Fruit fly (Drosophila melanogaster) whole organism, embryonic: ENCODE measurements around the gene CG8671.
A peak's percentile ranks its signal among the peaks of the same experiment; 100 is the strongest.

Experiments used
- Ada2b ChIP-seq: fragments of 200-800 bp; sonication (Bioruptor generic); IDR thresholded peaks from 2 replicates; pipeline ENCODE4 v1.3.6; 2022; ENCODE audit warnings: missing biosample characterization, missing genetic modification characterization
- B-H2 ChIP-seq: fragments of 200-800 bp; sonication (Bioruptor generic); optimal IDR thresholded peaks from 2 replicates; lab custom pipeline; 2018; ENCODE audit warnings: missing biosample characterization, mild to moderate bottlenecking, missing genetic modification characterization
- C15 ChIP-seq: fragments of 200-800 bp; sonication (Bioruptor generic); IDR thresholded peaks from 3 replicates; pipeline ENCODE4 v1.3.6; 2022; ENCODE audit warnings: missing biosample characterization, missing genetic modification characterization
- CG1024 ChIP-seq: fragments of 200-800 bp; sonication (Bioruptor generic); IDR thresholded peaks from 2 replicates; pipeline ENCODE4 v1.3.6; 2022; ENCODE audit warnings: missing biosample characterization, missing genetic modification characterization
- CG10366 ChIP-seq: fragments of 200-800 bp; sonication (Bioruptor generic); IDR thresholded peaks from 2 replicates; pipeline ENCODE4 v1.3.6; 2022; ENCODE audit warnings: missing biosample characterization, missing genetic modification characterization
- CG11093 ChIP-seq: fragments of 200-800 bp; sonication (Bioruptor generic); IDR thresholded peaks from 3 replicates; pipeline ENCODE4 v1.3.6; 2022; ENCODE audit warnings: missing biosample characterization, missing genetic modification characterization
- CG11398 ChIP-seq: fragments of 200-800 bp; sonication (Bioruptor generic); optimal IDR thresholded peaks from 2 replicates; lab custom pipeline; 2016; ENCODE audit warnings: missing biosample characterization, missing genetic modification characterization
- CG12219 ChIP-seq: fragments of 200-800 bp; sonication (Bioruptor generic); optimal IDR thresholded peaks from 3 replicates; lab custom pipeline; 2018; ENCODE audit warnings: missing biosample characterization, mild to moderate bottlenecking, missing genetic modification characterization
- CG12942 ChIP-seq: fragments of 200-800 bp; sonication (Bioruptor generic); optimal IDR thresholded peaks from 3 replicates; lab custom pipeline; 2016; ENCODE audit warnings: missing biosample characterization, missing genetic modification characterization
- CG13775 ChIP-seq: fragments of 200-800 bp; sonication (Bioruptor generic); optimal IDR thresholded peaks from 3 replicates; lab custom pipeline; 2017; ENCODE audit warnings: missing biosample characterization, mild to moderate bottlenecking, missing genetic modification characterization
- CG14441 ChIP-seq: fragments of 200-800 bp; sonication (Bioruptor generic); IDR thresholded peaks from 2 replicates; pipeline ENCODE4 v1.3.6; 2022; ENCODE audit warnings: missing biosample characterization, missing genetic modification characterization
- CG15073 ChIP-seq: fragments of 200-800 bp; sonication (Bioruptor generic); optimal IDR thresholded peaks from 2 replicates; lab custom pipeline; 2016; ENCODE audit warnings: missing biosample characterization, missing genetic modification characterization
- CG15696 ChIP-seq: fragments of 200-800 bp; sonication (Bioruptor generic); optimal IDR thresholded peaks from 2 replicates; lab custom pipeline; 2019; ENCODE audit warnings: missing biosample characterization, mild to moderate bottlenecking, missing genetic modification characterization, moderate library complexity
- CG17361 ChIP-seq: fragments of 200-800 bp; sonication (Bioruptor generic); IDR thresholded peaks from 3 replicates; pipeline ENCODE4 v1.3.6; 2022; ENCODE audit warnings: missing biosample characterization, missing genetic modification characterization
- CG2116 ChIP-seq: fragments of 200-800 bp; sonication (Bioruptor generic); optimal IDR thresholded peaks from 3 replicates; lab custom pipeline; 2018; ENCODE audit warnings: missing biosample characterization, mild to moderate bottlenecking, missing genetic modification characterization
- CG2875 ChIP-seq: fragments of 200-800 bp; sonication (Bioruptor generic); optimal IDR thresholded peaks from 2 replicates; lab custom pipeline; 2017; ENCODE audit warnings: missing biosample characterization, mild to moderate bottlenecking, missing genetic modification characterization, missing genetic modification reagents
- CG33213 ChIP-seq: fragments of 200-800 bp; sonication (Bioruptor generic); optimal IDR thresholded peaks from 3 replicates; lab custom pipeline; 2016; ENCODE audit warnings: missing biosample characterization, missing genetic modification characterization
- CG34376 ChIP-seq: fragments of 200-800 bp; sonication (Bioruptor generic); optimal IDR thresholded peaks from 2 replicates; lab custom pipeline; 2018; ENCODE audit warnings: missing biosample characterization, mild to moderate bottlenecking, missing genetic modification characterization
- CG4820 ChIP-seq: fragments of 200-800 bp; sonication (Bioruptor generic); optimal IDR thresholded peaks from 3 replicates; lab custom pipeline; 2016; ENCODE audit warnings: missing biosample characterization, missing genetic modification characterization
- CG6654 ChIP-seq: fragments of 200-800 bp; sonication (Bioruptor generic); optimal IDR thresholded peaks from 2 replicates; lab custom pipeline; 2017; ENCODE audit warnings: missing biosample characterization, mild to moderate bottlenecking, missing genetic modification characterization
- D ChIP-seq, 2 experiments: fragments of 200-800 bp in 1 of 2; fragments of >200 bp in 1 of 2; sonication (Bioruptor generic) in 1 of 2; optimal IDR thresholded peaks; 2 replicates in 1 of 2; 3 replicates in 1 of 2; lab custom pipeline; 2017; ENCODE audit warnings: mild to moderate bottlenecking in 1 of 2, missing biosample characterization in 1 of 2, missing genetic modification characterization in 1 of 2, missing genetic modification reagents in 1 of 2
- Ets65A ChIP-seq: fragments of 200-800 bp; sonication (Bioruptor generic); peaks from one replicate; lab custom pipeline; 2016; ENCODE audit warnings: missing biosample characterization, missing genetic modification characterization
- HLH4C ChIP-seq: fragments of 200-800 bp; sonication (Bioruptor generic); IDR thresholded peaks from 3 replicates; pipeline ENCODE4 v1.3.6; 2022; ENCODE audit warnings: missing biosample characterization, missing genetic modification characterization; ENCODE audit not compliant: partially characterized antibody
- HLH54F ChIP-seq: fragments of 200-800 bp; sonication (Bioruptor generic); optimal IDR thresholded peaks from 3 replicates; lab custom pipeline; 2016; ENCODE audit warnings: missing biosample characterization, missing genetic modification characterization
- Hand ChIP-seq: fragments of 200-800 bp; sonication (Bioruptor generic); optimal IDR thresholded peaks from 2 replicates; lab custom pipeline; 2017; ENCODE audit warnings: mild to moderate bottlenecking, missing biosample characterization, missing genetic modification reagents, missing genetic modification characterization
- Hr51 ChIP-seq, 2 experiments: fragments of 200-800 bp; sonication (Bioruptor generic); optimal IDR thresholded peaks; 2 replicates in 1 of 2; 3 replicates in 1 of 2; lab custom pipeline; 2016 to 2018; ENCODE audit warnings: missing biosample characterization in 2 of 2, missing genetic modification characterization in 2 of 2, mild to moderate bottlenecking in 1 of 2, moderate library complexity in 1 of 2
- Mad ChIP-seq: fragments of 200-800 bp; sonication (Bioruptor generic); optimal IDR thresholded peaks from 2 replicates; lab custom pipeline; 2016; ENCODE audit warnings: missing biosample characterization, missing genetic modification characterization
- NC2β ChIP-seq: fragments of 200-800 bp; sonication (Bioruptor generic); optimal IDR thresholded peaks from 2 replicates; lab custom pipeline; 2016; ENCODE audit warnings: missing biosample characterization, missing genetic modification characterization
- NFAT ChIP-seq: fragments of 200-800 bp; sonication (Bioruptor generic); IDR thresholded peaks from 2 replicates; pipeline ENCODE4 v1.3.6; 2022; ENCODE audit warnings: missing biosample characterization, missing genetic modification characterization
- Nf-YC ChIP-seq: fragments of 200-800 bp; optimal IDR thresholded peaks from 3 replicates; lab custom pipeline; 2019; ENCODE audit warnings: missing biosample characterization, mild to moderate bottlenecking, missing genetic modification characterization, moderate library complexity
- Tbp ChIP-seq: fragments of >200 bp; optimal IDR thresholded peaks from 2 replicates; lab custom pipeline; 2018; ENCODE audit warnings: missing biosample characterization, missing genetic modification characterization
- al ChIP-seq: fragments of 200-800 bp; sonication (Bioruptor generic); IDR thresholded peaks from 2 replicates; pipeline ENCODE4 v1.3.6; 2022; ENCODE audit warnings: missing biosample characterization, missing genetic modification characterization
- aop ChIP-seq: fragments of 200-800 bp; sonication (Bioruptor generic); IDR thresholded peaks from 2 replicates; pipeline ENCODE4 v1.3.6; 2022; ENCODE audit warnings: missing biosample characterization, missing genetic modification characterization
- croc ChIP-seq: fragments of 200-800 bp; sonication (Bioruptor generic); conservative IDR thresholded peaks from 3 replicates; pipeline ENCODE4 v1.3.6; 2022; ENCODE audit warnings: missing biosample characterization, missing genetic modification characterization
- danr ChIP-seq: fragments of 200-800 bp; sonication (Bioruptor generic); IDR thresholded peaks from 2 replicates; pipeline ENCODE4 v1.3.6; 2022; ENCODE audit warnings: missing biosample characterization, missing genetic modification characterization
- dati ChIP-seq: fragments of 200-800 bp; sonication (Bioruptor generic); IDR thresholded peaks from 2 replicates; pipeline ENCODE4 v1.3.6; 2022; ENCODE audit warnings: missing biosample characterization, missing genetic modification characterization
- dm ChIP-seq: fragments of 200-800 bp; sonication (Bioruptor generic); optimal IDR thresholded peaks from 3 replicates; lab custom pipeline; 2016; ENCODE audit warnings: missing biosample characterization, missing genetic modification characterization
- esg ChIP-seq: fragments of 200-800 bp; sonication (Bioruptor generic); conservative IDR thresholded peaks from 2 replicates; pipeline ENCODE4 v1.3.6; 2022; ENCODE audit warnings: missing biosample characterization, missing genetic modification characterization
- ewg ChIP-seq: fragments of 200-800 bp; sonication (Bioruptor generic); optimal IDR thresholded peaks from 3 replicates; lab custom pipeline; 2017; ENCODE audit warnings: mild to moderate bottlenecking, missing biosample characterization, missing genetic modification reagents, missing genetic modification characterization
- fd3F ChIP-seq: fragments of 200-800 bp; sonication (Bioruptor generic); optimal IDR thresholded peaks from 2 replicates; lab custom pipeline; 2018; ENCODE audit warnings: missing biosample characterization, mild to moderate bottlenecking, missing genetic modification characterization, moderate library complexity
- ind ChIP-seq: fragments of 200-800 bp; sonication (Bioruptor generic); optimal IDR thresholded peaks from 3 replicates; lab custom pipeline; 2016; ENCODE audit warnings: missing biosample characterization, missing genetic modification characterization
- kni ChIP-seq: fragments of 200-800 bp; sonication (Bioruptor generic); optimal IDR thresholded peaks from 3 replicates; lab custom pipeline; 2017; ENCODE audit warnings: mild to moderate bottlenecking, missing biosample characterization, missing genetic modification reagents, missing genetic modification characterization
- knrl ChIP-seq: fragments of 200-800 bp; sonication (Bioruptor generic); IDR thresholded peaks from 3 replicates; pipeline ENCODE4 v1.3.6; 2022; ENCODE audit warnings: missing biosample characterization, missing genetic modification characterization; ENCODE audit not compliant: partially characterized antibody
- mam ChIP-seq: fragments of 200-800 bp; sonication (Bioruptor generic); optimal IDR thresholded peaks from 3 replicates; lab custom pipeline; 2016; ENCODE audit warnings: missing biosample characterization, missing genetic modification characterization
- pita ChIP-seq: fragments of 200-800 bp; sonication (Bioruptor generic); optimal IDR thresholded peaks from 2 replicates; lab custom pipeline; 2017; ENCODE audit warnings: missing biosample characterization, mild to moderate bottlenecking, missing genetic modification characterization
- pum ChIP-seq: fragments of 200-800 bp; sonication (Bioruptor generic); optimal IDR thresholded peaks from 2 replicates; lab custom pipeline; 2016; ENCODE audit warnings: missing biosample characterization, missing genetic modification characterization
- salm ChIP-seq: fragments of 200-800 bp; sonication (Bioruptor generic); optimal IDR thresholded peaks from 2 replicates; lab custom pipeline; 2018; ENCODE audit warnings: missing biosample characterization, mild to moderate bottlenecking, missing genetic modification characterization
- slbo ChIP-seq: fragments of 200-800 bp; sonication (Bioruptor generic); IDR thresholded peaks from 2 replicates; pipeline ENCODE4 v1.3.6; 2022; ENCODE audit warnings: missing biosample characterization, missing genetic modification characterization
- twi ChIP-seq: fragments of 200-800 bp; optimal IDR thresholded peaks from 2 replicates; lab custom pipeline; 2019; ENCODE audit warnings: missing biosample characterization, mild to moderate bottlenecking, missing genetic modification characterization, moderate library complexity
- zen2 ChIP-seq: fragments of 200-800 bp; sonication (Bioruptor generic); IDR thresholded peaks from 3 replicates; pipeline ENCODE4 v1.3.6; 2022; ENCODE audit warnings: missing biosample characterization, missing genetic modification characterization; ENCODE audit not compliant: partially characterized antibody
- zfh2 ChIP-seq: fragments of 200-800 bp; sonication (Bioruptor generic); optimal IDR thresholded peaks from 2 replicates; lab custom pipeline; 2016; ENCODE audit warnings: missing biosample characterization, missing genetic modification characterization

CG8671 gene

DNA sequence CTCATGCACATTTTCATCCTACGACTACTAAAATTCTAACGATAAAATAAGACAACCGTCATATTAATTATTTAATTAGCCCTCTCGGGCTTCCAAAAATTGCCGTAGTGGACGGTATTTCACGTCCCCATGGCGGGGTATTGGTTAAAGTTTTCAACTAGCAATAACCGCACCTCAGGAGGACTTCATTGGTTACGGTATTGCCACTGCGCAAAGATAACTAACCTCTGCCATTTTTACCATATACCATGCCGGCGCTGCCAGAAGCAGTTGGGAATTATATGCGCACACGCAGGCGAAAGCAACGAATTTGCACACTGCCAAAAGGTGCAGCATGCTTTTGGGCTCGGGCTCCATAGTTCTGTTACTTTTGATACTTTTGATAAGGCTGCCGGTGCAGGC is 47.8 kb upstream of the CG8671 start (continued):
- TF ChIP-seq CG4820 (peak; percentile 1), CG2875 (GFP tag; lab: Kevin White, UChicago) (no peak), CG11093 (GFP tag; lab: Robert Waterston, UW) (no peak), D (optimal IDR thresholded peaks at IDR 0.05; lab: Kevin White, UChicago) (no peak), D (GFP tag; optimal IDR thresholded peaks at IDR 0.05; lab: Kevin White, UChicago) (no peak), CG12942 (GFP tag; lab: Kevin White, UChicago) (peak; percentile 5), pum (GFP tag; lab: Kevin White, UChicago) (peak; percentile 13), salm (tag; lab: Kevin White, UChicago) (no peak), zen2 (peak; percentile 46; the same call in 1 of the 3 replicates), CG10366 (GFP tag; lab: Robert Waterston, UW) (no peak), CG6654 (GFP tag; lab: Kevin White, UChicago) (no peak), esg (no peak), Hand (no peak), CG15696 (peak; percentile 62), ind (GFP tag; lab: Kevin White, UChicago) (peak; percentile 11), C15 (GFP tag; lab: Robert Waterston, UW) (no peak), B-H2 (GFP tag; lab: Kevin White, UChicago) (peak; percentile 22), CG34376 (GFP tag; lab: Kevin White, UChicago) (peak; percentile 60), Nf-YC (tag; lab: Kevin White, UChicago) (no peak), al (GFP tag; lab: Robert Waterston, UW) (no peak), knrl (peak; percentile 65; the same call in 2 of the 3 replicates), croc (GFP tag; lab: Robert Waterston, UW) (no peak), CG1024 (GFP tag; lab: Robert Waterston, UW) (peak; percentile 42; the same call in 1 of the 2 replicates), NC2β (peak; percentile 56), Ada2b (GFP tag; lab: Robert Waterston, UW) (no peak), slbo (GFP tag; lab: Robert Waterston, UW) (peak; percentile 49; the same call in 1 of the 2 replicates), dati (GFP tag; lab: Robert Waterston, UW) (no peak), HLH54F (GFP tag; lab: Kevin White, UChicago) (peak; percentile 60), twi (tag; lab: Kevin White, UChicago) (no peak), CG14441 (0 out of 2 replicates have a peak, but pooled peaks have one; percentile 13), HLH4C (peak; percentile 29; the same call in 1 of the 3 replicates), mam (GFP tag; lab: Kevin White, UChicago) (peak; percentile 19), danr (GFP tag; lab: Robert Waterston, UW) (no peak), ewg (GFP tag; lab: Kevin White, UChicago) (peak; percentile 54), CG11398 (GFP tag; lab: Kevin White, UChicago) (peak; percentile 23), CG17361 (GFP tag; lab: Robert Waterston, UW) (peak; percentile 41; the same call in 1 of the 3 replicates), Tbp (GFP tag; lab: Kevin White, UChicago) (peak; percentile 36), CG13775 (peak; percentile 13), Ets65A (GFP tag; lab: Kevin White, UChicago) (peak; percentile 89), kni (no peak), dm (GFP tag; lab: Kevin White, UChicago) (no peak), CG15073 (GFP tag; lab: Kevin White, UChicago) (no peak), fd3F (GFP tag; lab: Kevin White, UChicago) (no peak), CG33213 (GFP tag; lab: Kevin White, UChicago) (peak; percentile 71), zfh2 (GFP tag; lab: Kevin White, UChicago) (peak; percentile 51), pita (GFP tag; lab: Kevin White, UChicago) (no peak), Hr51 (GFP tag; optimal IDR thresholded peaks at IDR 0.05; lab: Kevin White, UChicago) (peak in 1 of 2 experiments; percentile 65), aop (GFP tag; lab: Robert Waterston, UW) (no peak), CG2116 (GFP tag; lab: Kevin White, UChicago) (no peak), NFAT (GFP tag; lab: Robert Waterston, UW) (peak; percentile 64), Mad (peak; percentile 49), CG12219 (no peak)
